Worm (Caenorhabditis elegans) whole organism, L4 larva: Measurements from ENCODE around the gene C03B1.7.

Experiments
- F26F4.8 ChIP-seq: fragments of 200-800 bp; sonication (Bioruptor generic); conservative IDR thresholded peaks from 2 replicates; pipeline ENCODE4 v1.3.6; 2022; ENCODE audit warnings: missing genetic modification characterization, missing compliant biosample characterization
- ama-1 ChIP-seq: fragments of 150-350 bp; optimal IDR thresholded peaks from 2 replicates; lab custom pipeline; 2014; ENCODE audit warnings: inconsistent platforms, mixed read lengths
- ceh-20 ChIP-seq: fragments of 200-800 bp; sonication (Bioruptor generic); IDR thresholded peaks from 2 replicates; pipeline ENCODE4 v1.3.6; 2022; ENCODE audit warnings: missing genetic modification reagents, missing genetic modification characterization, missing compliant biosample characterization
- ces-1 ChIP-seq: fragments of 150-350 bp; sonication (generic microtip); optimal IDR thresholded peaks from 4 replicates; lab custom pipeline; 2014; ENCODE audit warnings: missing biosample characterization, missing genetic modification reagents, missing genetic modification characterization
- egl-27 ChIP-seq: sonication (generic microtip); optimal IDR thresholded peaks from 3 replicates; lab custom pipeline; 2017; ENCODE audit warnings: missing biosample characterization, missing genetic modification reagents, missing genetic modification characterization
- lin-38 ChIP-seq: fragments of 200-800 bp; sonication (Bioruptor generic); IDR thresholded peaks from 2 replicates; pipeline ENCODE4 v1.3.6; 2022; ENCODE audit warnings: missing genetic modification reagents, missing genetic modification characterization, missing compliant biosample characterization
- nhr-111 ChIP-seq: fragments of 200-800 bp; sonication (Bioruptor generic); optimal IDR thresholded peaks from 2 replicates; lab custom pipeline; 2018; ENCODE audit warnings: mild to moderate bottlenecking, missing genetic modification characterization, missing compliant biosample characterization
- nhr-25 ChIP-seq: sonication (generic microtip); optimal IDR thresholded peaks from 2 replicates; lab custom pipeline; 2017; ENCODE audit warnings: missing genetic modification characterization, mild to moderate bottlenecking, missing compliant biosample characterization, antibody characterized with exemption, moderate library complexity, borderline replicate concordance; ENCODE audit not compliant: insufficient read depth
- nhr-41 ChIP-seq: fragments of 200-800 bp; sonication (Bioruptor generic); IDR thresholded peaks from 2 replicates; pipeline ENCODE4 v1.3.6; 2022; ENCODE audit warnings: missing genetic modification reagents, missing genetic modification characterization, missing compliant biosample characterization
- set-16 ChIP-seq: fragments of 200-800 bp; sonication (Bioruptor generic); IDR thresholded peaks from 2 replicates; pipeline ENCODE4 v1.3.6; 2022; ENCODE audit warnings: missing genetic modification reagents, missing genetic modification characterization, missing compliant biosample characterization
- spr-1 ChIP-seq: sonication (generic microtip); optimal IDR thresholded peaks from 2 replicates; lab custom pipeline; 2016; ENCODE audit warnings: mild to moderate bottlenecking, missing genetic modification characterization, missing compliant biosample characterization
- zfp-2 ChIP-seq: sonication (generic microtip); optimal IDR thresholded peaks from 2 replicates; lab custom pipeline; 2016; ENCODE audit warnings: mild to moderate bottlenecking, missing genetic modification characterization, missing compliant biosample characterization

C03B1.7 gene

DNA sequence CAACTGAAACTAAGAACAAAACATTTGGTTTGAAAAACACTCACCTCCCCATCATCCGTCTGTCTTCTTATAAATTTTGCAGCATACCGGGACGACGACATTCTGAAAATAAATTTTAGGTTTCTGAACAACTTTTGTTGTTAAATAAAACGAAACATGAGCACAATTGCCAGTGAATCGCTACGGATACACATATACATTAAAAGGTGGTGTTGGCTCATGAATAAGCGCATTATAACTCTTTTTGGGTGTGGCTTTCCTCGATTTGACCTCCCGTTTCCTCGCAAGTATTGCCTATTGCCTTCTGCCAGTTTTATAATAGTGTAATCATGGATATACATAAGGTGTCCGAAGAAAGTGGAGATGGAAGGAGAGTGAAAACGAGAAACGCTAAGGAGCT is 49.9 kb downstream of the C03B1.7 start, which contains the start of gene igcm-2:
Gene igcm-2 (minus strand): TSS at position 101 of the 400 bp plus-strand sequence.
- TF ChIP-seq lin-38 (GFP tag; lab: Robert Waterston, UW) (no peak), ceh-20 (GFP tag; lab: Robert Waterston, UW) (no peak), F26F4.8 (GFP tag; lab: Robert Waterston, UW) (no peak), ces-1 (GFP tag; lab: Kevin White, UChicago) (no peak), nhr-111 (GFP tag; lab: Kevin White, UChicago) (no peak), zfp-2 (no peak), nhr-25 (tag; lab: Kevin White, UChicago) (no peak), set-16 (no peak), ama-1 (no peak), egl-27 (tag; lab: Kevin White, UChicago) (no peak), nhr-41 (no peak), spr-1 (no peak)
